Fruit fly (Drosophila melanogaster) whole organism, embryonic: ENCODE data around the gene CG2129.
A peak's percentile ranks its signal among the peaks of the same experiment; 100 is the strongest.

ENCODE experiments used
- Bteb2 ChIP-seq: fragments of 200-800 bp; sonication (Bioruptor generic); optimal IDR thresholded peaks from 2 replicates; lab custom pipeline; 2016; ENCODE audit warnings: missing biosample characterization, missing genetic modification characterization
- CG10462 ChIP-seq: fragments of 200-800 bp; sonication (Bioruptor generic); optimal IDR thresholded peaks from 2 replicates; lab custom pipeline; 2016; ENCODE audit warnings: missing biosample characterization, missing genetic modification characterization
- CG14860 ChIP-seq: fragments of 200-800 bp; sonication (Bioruptor generic); IDR thresholded peaks from 3 replicates; pipeline ENCODE4 v1.3.6; 2022; ENCODE audit warnings: missing biosample characterization, missing genetic modification characterization; ENCODE audit not compliant: partially characterized antibody
- CG15073 ChIP-seq: fragments of 200-800 bp; sonication (Bioruptor generic); optimal IDR thresholded peaks from 2 replicates; lab custom pipeline; 2016; ENCODE audit warnings: missing biosample characterization, missing genetic modification characterization
- gce ChIP-seq: fragments of 200-800 bp; sonication (Bioruptor generic); IDR thresholded peaks from 3 replicates; pipeline ENCODE4 v1.3.6; 2022; ENCODE audit warnings: missing biosample characterization, missing genetic modification characterization
- h ChIP-seq: fragments of >200 bp; optimal IDR thresholded peaks from 2 replicates; lab custom pipeline; 2017
- sob ChIP-seq: fragments of 200-800 bp; sonication (Bioruptor generic); IDR thresholded peaks from 2 replicates; pipeline ENCODE4 v1.3.6; 2022; ENCODE audit warnings: missing biosample characterization, missing genetic modification characterization

dm6 chrX:8114476-8115342 is 30.9 kb upstream of the CG2129 start:
- TF ChIP-seq CG15073 (no peak), CG10462 (GFP tag; lab: Kevin White, UChicago) (no peak), gce (GFP tag; lab: Robert Waterston, UW) (peak; percentile 53; the same call in 1 of the 3 replicates), h (lab: Kevin White, UChicago) (no peak), Bteb2 (GFP tag; lab: Kevin White, UChicago) (peak; percentile 48), CG14860 (GFP tag; lab: Robert Waterston, UW) (no peak), sob (GFP tag; lab: Robert Waterston, UW) (peak; percentile 62)
